Worm (Caenorhabditis elegans): ENCODE data around the gene hlh-25.
"Not testable (repeated sequence)": the region's sequence is repeated elsewhere in the genome, so short reads cannot be mapped to it uniquely, and the experiment has no call there.

hlh-25 gene

DNA sequence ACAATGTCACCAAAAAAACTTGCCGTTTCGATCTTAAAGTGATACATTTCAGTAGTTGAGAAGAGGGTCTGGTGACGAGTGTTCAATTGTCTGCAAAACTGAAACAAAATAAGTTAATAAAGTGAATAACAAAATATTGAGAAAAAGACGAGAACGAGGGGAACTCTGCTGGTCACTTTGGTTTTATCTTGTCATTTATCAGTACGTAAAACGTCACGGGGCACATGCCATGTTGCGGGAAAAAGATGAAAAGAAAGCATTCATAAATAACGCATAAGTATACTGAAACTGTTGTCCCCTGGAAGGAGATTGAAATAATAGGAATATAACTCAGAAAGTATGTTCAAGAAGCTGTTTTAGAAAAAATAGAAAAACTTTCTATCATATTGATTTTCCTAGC, 20.2 kb upstream of the hlh-25 start, which contains the start of gene sahd-1:
TSS of gene sahd-1 (minus strand) at position 100 of the 400 bp plus-strand sequence.
- TF ChIP-seq him-1 (tag; optimal IDR thresholded peaks at IDR 0.05) (no peak), dao-5 (tag; optimal IDR thresholded peaks at IDR 0.05) (no peak), W03F9.2 (tag; optimal IDR thresholded peaks at IDR 0.05) (no peak)

DNA sequence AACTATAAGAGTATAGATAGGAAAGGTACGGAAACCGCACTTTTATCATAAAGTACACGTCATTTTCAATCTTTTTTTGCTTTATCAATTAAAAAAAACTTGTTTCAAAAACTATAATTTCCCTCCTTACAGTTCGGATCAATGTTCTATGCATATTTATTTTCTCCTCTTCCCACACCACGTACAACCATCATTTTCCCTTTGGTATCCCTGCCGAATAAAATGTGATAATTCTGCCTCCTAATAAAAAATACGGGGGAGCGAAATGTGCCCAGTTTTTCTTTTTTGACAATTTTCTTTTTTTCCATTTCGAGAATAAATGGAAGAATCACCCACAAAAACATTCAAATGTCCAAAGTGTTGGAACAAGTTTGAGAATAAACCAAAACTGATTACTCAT, 19.5 kb upstream of the hlh-25 start, which contains the start of gene ZK177.3:
TSS of gene ZK177.3 (plus strand) at position 301 of the 400 bp plus-strand sequence.
- TF ChIP-seq W03F9.2 (tag; optimal IDR thresholded peaks at IDR 0.05), result no peak
- TF ChIP-seq dao-5 (tag; optimal IDR thresholded peaks at IDR 0.05), result no peak

DNA sequence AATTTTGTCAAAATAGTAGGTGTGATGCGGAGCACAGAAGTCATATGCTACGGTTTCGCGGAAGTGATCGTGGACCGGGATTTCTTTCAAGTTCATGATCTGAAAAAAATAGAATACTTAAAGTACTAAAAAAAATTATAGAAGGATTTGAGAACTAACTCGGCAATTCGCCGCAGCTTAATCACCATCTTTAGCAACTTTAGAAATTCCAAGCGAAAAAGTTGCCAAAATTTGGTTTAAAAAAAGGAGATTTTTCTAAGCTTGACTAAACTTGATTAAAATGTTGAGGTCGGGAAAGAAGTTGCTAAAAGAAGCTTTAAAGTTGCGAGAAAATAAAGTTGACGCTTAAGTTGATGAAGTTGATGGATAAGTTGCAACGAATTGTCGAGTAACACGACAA, 17.4 kb upstream of the hlh-25 start, which contains the start of gene ZK177.9:
TSS of gene ZK177.9 (minus strand) at position 101 of the 400 bp plus-strand sequence.
- TF ChIP-seq him-1 (tag; optimal IDR thresholded peaks at IDR 0.05), result no peak
- TF ChIP-seq W03F9.2 (tag; optimal IDR thresholded peaks at IDR 0.05), result no peak
- no peak for TF ChIP-seq dao-5 (tag; optimal IDR thresholded peaks at IDR 0.05)

DNA sequence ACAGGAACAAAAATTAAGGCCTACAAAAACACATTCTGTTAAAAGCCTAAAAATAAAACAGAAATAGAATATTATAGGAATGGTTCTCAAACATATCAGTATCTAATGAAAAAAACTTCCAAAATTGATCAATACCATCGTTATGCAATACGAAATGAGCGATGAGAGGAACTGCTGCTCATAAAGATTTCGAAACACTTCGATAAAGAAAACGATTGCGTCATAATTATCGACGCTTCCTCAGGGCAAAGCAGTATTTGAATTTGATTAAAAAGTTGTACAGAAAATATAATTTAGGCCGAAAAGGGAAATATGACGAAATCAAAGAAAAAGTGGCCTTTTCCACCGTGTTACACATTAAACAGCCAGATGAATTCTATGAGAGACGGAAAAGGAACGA, 17.0 kb upstream of the hlh-25 start:
- TF ChIP-seq dao-5 (tag; optimal IDR thresholded peaks at IDR 0.05) (no peak), him-1 (tag; optimal IDR thresholded peaks at IDR 0.05) (no peak), W03F9.2 (tag; optimal IDR thresholded peaks at IDR 0.05) (no peak)

ce11 chrII:5518910-5519309, 16.1 kb upstream of the hlh-25 start, which contains the start of gene ZK177.2:
Gene ZK177.2 (plus strand): TSS chrII:5519210.
- TF ChIP-seq him-1 (tag; optimal IDR thresholded peaks at IDR 0.05) (no peak), W03F9.2 (tag; optimal IDR thresholded peaks at IDR 0.05) (no peak), dao-5 (tag; optimal IDR thresholded peaks at IDR 0.05) (no peak)

DNA sequence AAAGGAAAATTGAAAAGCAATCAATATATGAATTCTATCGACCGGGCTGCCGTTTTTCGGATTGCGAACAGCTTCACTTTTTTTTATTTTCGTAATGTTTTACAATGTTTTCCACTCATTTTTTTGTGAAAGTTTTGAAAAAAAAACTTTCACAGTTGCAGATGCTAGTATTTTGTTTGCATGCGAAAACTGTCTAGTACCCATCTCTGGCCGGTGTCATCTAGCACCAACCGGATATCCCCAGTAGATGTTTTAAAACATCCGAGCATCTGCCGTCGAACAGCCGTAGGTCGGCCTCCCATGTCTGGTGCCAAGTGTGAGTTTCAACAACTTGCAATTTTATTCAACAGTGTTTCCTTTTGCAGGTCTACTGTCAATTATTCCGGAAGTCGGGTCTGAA, 13.6 kb upstream of the hlh-25 start, which contains the start of gene ZK177.12:
TSS of gene ZK177.12 (plus strand) at position 301 of the 400 bp plus-strand sequence.
- TF ChIP-seq him-1 (tag; optimal IDR thresholded peaks at IDR 0.05), result no peak
- no peak for TF ChIP-seq W03F9.2 (tag; optimal IDR thresholded peaks at IDR 0.05)
- no peak for TF ChIP-seq dao-5 (tag; optimal IDR thresholded peaks at IDR 0.05)

ce11 chrII:5522637-5523036, 12.4 kb upstream of the hlh-25 start, which contains the start of gene ZK177.11:
Gene ZK177.11 (plus strand): TSS chrII:5522937.
- TF ChIP-seq W03F9.2 (tag; optimal IDR thresholded peaks at IDR 0.05) (no peak), dao-5 (tag; optimal IDR thresholded peaks at IDR 0.05) (no peak), him-1 (tag; optimal IDR thresholded peaks at IDR 0.05) (no peak)

- TF ChIP-seq him-1 (tag; optimal IDR thresholded peaks at IDR 0.05), result no peak
- no peak for TF ChIP-seq W03F9.2 (tag; optimal IDR thresholded peaks at IDR 0.05)
- no peak for TF ChIP-seq dao-5 (tag; optimal IDR thresholded peaks at IDR 0.05)
These were observed 9.7 kb upstream of the hlh-25 start, which contains the start of gene tbx-35 for ce11 chrII:5525297-5525696. Gene tbx-35 (minus strand): TSS chrII:5525397.

DNA sequence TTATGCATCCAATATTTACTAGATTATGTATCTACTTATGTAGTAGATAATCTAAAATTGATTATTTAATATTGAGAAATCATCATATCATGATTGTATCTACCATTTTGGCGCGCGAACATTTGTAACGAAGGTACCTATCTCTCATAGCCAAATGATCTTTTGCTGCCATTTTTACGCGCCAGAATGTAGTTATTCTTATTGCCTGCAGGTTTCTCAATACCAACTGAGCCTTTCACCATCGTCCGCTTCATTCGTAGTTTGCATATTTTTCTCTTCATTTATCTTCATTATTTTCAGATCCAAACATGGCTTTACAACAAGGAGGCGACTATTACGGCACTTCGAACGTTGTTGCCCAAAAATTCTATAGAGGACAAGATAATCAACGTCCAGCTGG, 7.2 kb upstream of the hlh-25 start, which contains the start of gene ZK177.1:
TSS of gene ZK177.1 (plus strand) at position 301 of the 400 bp plus-strand sequence.
- TF ChIP-seq dao-5 (tag; optimal IDR thresholded peaks at IDR 0.05) (no peak), W03F9.2 (tag; optimal IDR thresholded peaks at IDR 0.05) (no peak), him-1 (tag; optimal IDR thresholded peaks at IDR 0.05) (no peak)

ce11 chrII:5531855-5532328, 3.1 kb upstream of the hlh-25 start, which contains the start of gene C17C3.9:
Gene C17C3.9 (minus strand): TSS chrII:5532278.
- TF ChIP-seq him-1 (tag; optimal IDR thresholded peaks at IDR 0.05), result no peak
- no peak for TF ChIP-seq dao-5 (tag; optimal IDR thresholded peaks at IDR 0.05)
- TF ChIP-seq W03F9.2 (tag; optimal IDR thresholded peaks at IDR 0.05), result no peak

- TF ChIP-seq him-1 (tag; optimal IDR thresholded peaks at IDR 0.05) (no peak), dao-5 (tag; optimal IDR thresholded peaks at IDR 0.05) (no peak), W03F9.2 (tag; optimal IDR thresholded peaks at IDR 0.05) (no peak)
These were observed 1.4 kb upstream of the hlh-25 start, which contains the start of gene hlh-26 for ce11 chrII:5533642-5534041. Gene hlh-26 (minus strand): TSS chrII:5533742.

ce11 chrII:5537078-5537477, 2.0 kb downstream of the hlh-25 start:
- TF ChIP-seq him-1 (tag; optimal IDR thresholded peaks at IDR 0.05) (no peak), dao-5 (tag; optimal IDR thresholded peaks at IDR 0.05) (no peak), W03F9.2 (tag; optimal IDR thresholded peaks at IDR 0.05) (no peak)

DNA sequence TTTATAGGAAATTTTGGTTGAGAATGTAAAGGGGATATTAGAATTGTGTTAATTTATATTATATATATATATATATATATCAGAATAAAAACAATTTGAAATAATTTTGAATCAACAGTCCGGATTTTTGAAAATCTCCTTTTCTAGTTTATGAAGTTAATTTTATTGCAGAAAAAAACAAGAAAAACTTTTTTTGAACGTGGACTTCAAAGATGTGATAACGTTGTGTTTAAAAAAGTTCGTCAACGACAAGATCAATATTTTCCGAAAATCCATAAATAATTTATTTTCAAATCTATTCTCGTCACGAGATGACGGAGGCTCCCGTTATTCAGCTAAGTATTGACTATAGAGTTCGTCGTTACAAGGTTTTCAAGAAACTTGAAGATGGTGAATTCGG, 2.5 kb downstream of the hlh-25 start, which contains the start of gene C17C3.11:
TSS of gene C17C3.11 (plus strand) at position 301 of the 400 bp plus-strand sequence.
- TF ChIP-seq him-1 (tag; optimal IDR thresholded peaks at IDR 0.05) (no peak), dao-5 (tag; optimal IDR thresholded peaks at IDR 0.05) (no peak), W03F9.2 (tag; optimal IDR thresholded peaks at IDR 0.05) (no peak)

ce11 chrII:5540113-5540512, 5.1 kb downstream of the hlh-25 start, which contains the start of gene hlh-27:
Gene hlh-27 (minus strand): TSS chrII:5540213.
- not testable (repeated sequence) for TF ChIP-seq him-1, dao-5, W03F9.2 (tag; optimal IDR thresholded peaks at IDR 0.05)
